Worm (Caenorhabditis elegans): Measurements from ENCODE around the gene ekl-5.

- TF ChIP-seq aptf-2 (GFP tag; conservative IDR thresholded peaks at IDR 0.05) (no peak), ceh-100 (GFP tag; IDR thresholded peaks at IDR 0.05) (no peak), lin-35 (GFP tag; optimal IDR thresholded peaks at IDR 0.05) (no peak), let-607 (tag; optimal IDR thresholded peaks at IDR 0.05) (no peak), ekl-4 (GFP tag; IDR thresholded peaks at IDR 0.05) (no peak), athp-1 (tag; optimal IDR thresholded peaks at IDR 0.05) (no peak), ztf-25 (GFP tag; IDR thresholded peaks at IDR 0.05) (no peak), ztf-6 (GFP tag; IDR thresholded peaks at IDR 0.05) (no peak)
These were observed 23.7 kb downstream of the ekl-5 start, which contains the start of gene sra-37 for ce11 chrX:13893256-13893655.

Measured in whole organism, young adult.